Fruit fly (Drosophila melanogaster) whole organism, embryonic: ENCODE data around the gene Cyp4d1.

Source experiments
- CG10366 ChIP-seq: fragments of 200-800 bp; sonication (Bioruptor generic); IDR thresholded peaks from 2 replicates; pipeline ENCODE4 v1.3.6; 2022; ENCODE audit warnings: missing biosample characterization, missing genetic modification characterization
- CG10543 ChIP-seq: fragments of 200-800 bp; sonication (Bioruptor generic); optimal IDR thresholded peaks from 3 replicates; lab custom pipeline; 2017; ENCODE audit warnings: missing biosample characterization, mild to moderate bottlenecking, missing genetic modification characterization, moderate library complexity
- CG11398 ChIP-seq: fragments of 200-800 bp; sonication (Bioruptor generic); optimal IDR thresholded peaks from 2 replicates; lab custom pipeline; 2016; ENCODE audit warnings: missing biosample characterization, missing genetic modification characterization
- CG12769 ChIP-seq: fragments of 200-800 bp; sonication (Bioruptor generic); optimal IDR thresholded peaks from 2 replicates; lab custom pipeline; 2019; ENCODE audit warnings: missing biosample characterization, mild to moderate bottlenecking, missing genetic modification characterization, moderate library complexity
- CG13424 ChIP-seq: fragments of 200-800 bp; sonication (Bioruptor generic); optimal IDR thresholded peaks from 2 replicates; lab custom pipeline; 2019; ENCODE audit warnings: missing biosample characterization, mild to moderate bottlenecking, missing genetic modification characterization, moderate library complexity
- CG14014 ChIP-seq: fragments of 200-800 bp; sonication (Bioruptor generic); IDR thresholded peaks from 2 replicates; pipeline ENCODE4 v1.3.6; 2022; ENCODE audit warnings: missing biosample characterization, missing genetic modification characterization
- CG15011 ChIP-seq: fragments of 200-800 bp; sonication (Bioruptor generic); optimal IDR thresholded peaks from 3 replicates; lab custom pipeline; 2018; ENCODE audit warnings: missing biosample characterization, mild to moderate bottlenecking, missing genetic modification characterization
- CG1529 ChIP-seq: fragments of 200-800 bp; sonication (Bioruptor generic); optimal IDR thresholded peaks from 3 replicates; lab custom pipeline; 2018; ENCODE audit warnings: missing biosample characterization, missing genetic modification characterization
- CG15514 ChIP-seq: fragments of 200-800 bp; sonication (Bioruptor generic); optimal IDR thresholded peaks from 3 replicates; lab custom pipeline; 2017; ENCODE audit warnings: missing biosample characterization, missing genetic modification characterization, mild to moderate bottlenecking, moderate library complexity, missing genetic modification reagents
- CG17912 ChIP-seq: fragments of 200-800 bp; sonication (Bioruptor generic); optimal IDR thresholded peaks from 2 replicates; lab custom pipeline; 2018; ENCODE audit warnings: missing biosample characterization, mild to moderate bottlenecking, missing genetic modification characterization
- CG18599 ChIP-seq: fragments of 200-800 bp; sonication (Bioruptor generic); optimal IDR thresholded peaks from 3 replicates; lab custom pipeline; 2017; ENCODE audit warnings: missing biosample characterization, missing genetic modification characterization, mild to moderate bottlenecking, moderate library complexity, missing genetic modification reagents
- CG18764 ChIP-seq: fragments of 200-800 bp; sonication (Bioruptor generic); optimal IDR thresholded peaks from 3 replicates; lab custom pipeline; 2016; ENCODE audit warnings: missing biosample characterization, missing genetic modification characterization
- CG32532 ChIP-seq: fragments of 200-800 bp; sonication (Bioruptor generic); IDR thresholded peaks from 2 replicates; pipeline ENCODE4 v1.3.6; 2022; ENCODE audit warnings: missing biosample characterization, missing genetic modification characterization
- CG34376 ChIP-seq: fragments of 200-800 bp; sonication (Bioruptor generic); optimal IDR thresholded peaks from 2 replicates; lab custom pipeline; 2018; ENCODE audit warnings: missing biosample characterization, mild to moderate bottlenecking, missing genetic modification characterization
- CG4730 ChIP-seq: fragments of 200-800 bp; sonication (Bioruptor generic); IDR thresholded peaks from 2 replicates; pipeline ENCODE4 v1.3.6; 2022; ENCODE audit warnings: missing biosample characterization, missing genetic modification characterization
- CG6813 ChIP-seq: fragments of 200-800 bp; sonication (Bioruptor generic); optimal IDR thresholded peaks from 2 replicates; lab custom pipeline; 2017; ENCODE audit warnings: missing biosample characterization, missing genetic modification characterization, mild to moderate bottlenecking, moderate library complexity, missing genetic modification reagents
- CG9932 ChIP-seq: fragments of 200-800 bp; sonication (Bioruptor generic); IDR thresholded peaks from 2 replicates; pipeline ENCODE4 v1.3.6; 2022; ENCODE audit warnings: missing biosample characterization, missing genetic modification characterization
- Fer1 ChIP-seq: fragments of 200-800 bp; sonication (Bioruptor generic); optimal IDR thresholded peaks from 2 replicates; lab custom pipeline; 2017; ENCODE audit warnings: missing biosample characterization, mild to moderate bottlenecking, missing genetic modification characterization
- Fer3 ChIP-seq: fragments of 200-800 bp; sonication (Bioruptor generic); optimal IDR thresholded peaks from 2 replicates; lab custom pipeline; 2018; ENCODE audit warnings: missing biosample characterization, mild to moderate bottlenecking, missing genetic modification characterization, moderate library complexity
- Hand ChIP-seq: fragments of 200-800 bp; sonication (Bioruptor generic); optimal IDR thresholded peaks from 2 replicates; lab custom pipeline; 2017; ENCODE audit warnings: mild to moderate bottlenecking, missing biosample characterization, missing genetic modification reagents, missing genetic modification characterization
- Hey ChIP-seq: fragments of 200-800 bp; sonication (Bioruptor generic); optimal IDR thresholded peaks from 3 replicates; lab custom pipeline; 2018; ENCODE audit warnings: missing biosample characterization, mild to moderate bottlenecking, missing genetic modification characterization
- HmgZ ChIP-seq: fragments of 200-800 bp; sonication (Bioruptor generic); optimal IDR thresholded peaks from 2 replicates; lab custom pipeline; 2018; ENCODE audit warnings: missing biosample characterization, mild to moderate bottlenecking, missing genetic modification characterization
- Hmr ChIP-seq: fragments of 200-800 bp; sonication (Bioruptor generic); optimal IDR thresholded peaks from 3 replicates; lab custom pipeline; 2017; ENCODE audit warnings: mild to moderate bottlenecking, missing biosample characterization, missing genetic modification reagents, missing genetic modification characterization
- Lhr ChIP-seq: fragments of 200-800 bp; sonication (Bioruptor generic); optimal IDR thresholded peaks from 3 replicates; lab custom pipeline; 2017; ENCODE audit warnings: mild to moderate bottlenecking, missing biosample characterization, missing genetic modification reagents, missing genetic modification characterization
- Lim3 ChIP-seq: fragments of 200-800 bp; sonication (Bioruptor generic); IDR thresholded peaks from 2 replicates; pipeline ENCODE4 v1.3.6; 2022; ENCODE audit warnings: missing biosample characterization, missing genetic modification characterization
- MTF-1 ChIP-seq: fragments of 200-800 bp; sonication (Bioruptor generic); optimal IDR thresholded peaks from 2 replicates; lab custom pipeline; 2018; ENCODE audit warnings: missing biosample characterization, mild to moderate bottlenecking, missing genetic modification characterization, borderline replicate concordance
- Med ChIP-seq: fragments of 200-800 bp; sonication (Bioruptor generic); peaks from one replicate; lab custom pipeline; 2016; ENCODE audit warnings: missing biosample characterization, missing genetic modification characterization, mild to moderate bottlenecking, inconsistent platforms, moderate library complexity
- Myb ChIP-seq: fragments of 200-800 bp; sonication (Bioruptor generic); optimal IDR thresholded peaks from 2 replicates; lab custom pipeline; 2016; ENCODE audit warnings: missing biosample characterization, missing genetic modification characterization
- Rfx ChIP-seq: fragments of 200-800 bp; sonication (Bioruptor generic); IDR thresholded peaks from 2 replicates; pipeline ENCODE4 v1.3.6; 2022; ENCODE audit warnings: missing biosample characterization, missing genetic modification characterization
- abd-A ChIP-seq: fragments of 200-800 bp; sonication (Bioruptor generic); optimal IDR thresholded peaks from 3 replicates; lab custom pipeline; 2019; ENCODE audit warnings: missing biosample characterization, mild to moderate bottlenecking, missing genetic modification characterization, moderate library complexity
- cg ChIP-seq: fragments of 200-800 bp; sonication (Bioruptor generic); optimal IDR thresholded peaks from 3 replicates; lab custom pipeline; 2019; ENCODE audit warnings: missing biosample characterization, mild to moderate bottlenecking, missing genetic modification characterization, moderate library complexity
- exex ChIP-seq: fragments of 200-800 bp; sonication (Bioruptor generic); optimal IDR thresholded peaks from 4 replicates; lab custom pipeline; 2018; ENCODE audit warnings: missing biosample characterization, mild to moderate bottlenecking, missing genetic modification characterization, moderate library complexity
- fru ChIP-seq: fragments of >200 bp; optimal IDR thresholded peaks from 2 replicates; lab custom pipeline; 2017
- ftz-f1 ChIP-seq: fragments of 200-800 bp; sonication (Bioruptor generic); optimal IDR thresholded peaks from 2 replicates; lab custom pipeline; 2016; ENCODE audit warnings: missing biosample characterization, missing genetic modification characterization
- gce ChIP-seq: fragments of 200-800 bp; sonication (Bioruptor generic); IDR thresholded peaks from 3 replicates; pipeline ENCODE4 v1.3.6; 2022; ENCODE audit warnings: missing biosample characterization, missing genetic modification characterization
- pan ChIP-seq, 4 experiments: fragments of >200 bp in 3 of 4; fragments of 200-800 bp in 1 of 4; sonication (Bioruptor generic) in 1 of 4; optimal IDR thresholded peaks in 3 of 4; IDR thresholded peaks in 1 of 4; 2 replicates each; pipeline versions ENCODE4 v1.3.6 to Lab custom; 2017 to 2022; ENCODE audit warnings: missing biosample characterization in 2 of 4, missing genetic modification characterization in 2 of 4, mixed read lengths in 1 of 4
- pnt ChIP-seq: fragments of 200-800 bp; sonication (Bioruptor generic); optimal IDR thresholded peaks from 3 replicates; lab custom pipeline; 2016; ENCODE audit warnings: missing biosample characterization, missing genetic modification characterization
- prd ChIP-seq, 3 experiments: fragments of >200 bp in 2 of 3; fragments of 200-800 bp in 1 of 3; sonication (Bioruptor generic) in 1 of 3; optimal IDR thresholded peaks in 2 of 3; IDR thresholded peaks in 1 of 3; 2 replicates in 2 of 3; 3 replicates in 1 of 3; pipeline versions ENCODE4 v1.3.6 to Lab custom; 2017 to 2022; ENCODE audit warnings: missing biosample characterization in 1 of 3, missing genetic modification characterization in 1 of 3
- salm ChIP-seq: fragments of 200-800 bp; sonication (Bioruptor generic); optimal IDR thresholded peaks from 2 replicates; lab custom pipeline; 2018; ENCODE audit warnings: missing biosample characterization, mild to moderate bottlenecking, missing genetic modification characterization
- sc ChIP-seq, 3 experiments: fragments of >200 bp in 2 of 3; fragments of 200-800 bp in 1 of 3; sonication (Bioruptor generic) in 1 of 3; optimal IDR thresholded peaks; 2 replicates in 2 of 3; 3 replicates in 1 of 3; lab custom pipeline; 2017; ENCODE audit warnings: mild to moderate bottlenecking in 1 of 3, missing biosample characterization in 1 of 3, missing genetic modification characterization in 1 of 3, missing genetic modification reagents in 1 of 3
- sd ChIP-seq: fragments of 200-800 bp; sonication (Bioruptor generic); optimal IDR thresholded peaks from 3 replicates; lab custom pipeline; 2018; ENCODE audit warnings: missing biosample characterization, mild to moderate bottlenecking, missing genetic modification characterization, moderate library complexity
- sens-2 ChIP-seq: fragments of 200-800 bp; sonication (Bioruptor generic); IDR thresholded peaks from 2 replicates; pipeline ENCODE4 v1.3.6; 2022; ENCODE audit warnings: missing biosample characterization, missing genetic modification characterization
- sqz ChIP-seq: fragments of 200-800 bp; sonication (Bioruptor generic); optimal IDR thresholded peaks from 3 replicates; lab custom pipeline; 2018; ENCODE audit warnings: missing biosample characterization, mild to moderate bottlenecking, missing genetic modification characterization
- sug ChIP-seq: fragments of 200-800 bp; optimal IDR thresholded peaks from 2 replicates; lab custom pipeline; 2019; ENCODE audit warnings: missing biosample characterization, mild to moderate bottlenecking, missing genetic modification characterization, moderate library complexity
- trh ChIP-seq: fragments of 200-800 bp; sonication (Bioruptor generic); optimal IDR thresholded peaks from 2 replicates; lab custom pipeline; 2016; ENCODE audit warnings: missing biosample characterization, missing genetic modification characterization
- vnd ChIP-seq: fragments of 200-800 bp; sonication (Bioruptor generic); IDR thresholded peaks from 3 replicates; pipeline ENCODE4 v1.3.6; 2022; ENCODE audit warnings: missing biosample characterization, missing genetic modification characterization; ENCODE audit not compliant: partially characterized antibody

The Cyp4d1 gene

DNA sequence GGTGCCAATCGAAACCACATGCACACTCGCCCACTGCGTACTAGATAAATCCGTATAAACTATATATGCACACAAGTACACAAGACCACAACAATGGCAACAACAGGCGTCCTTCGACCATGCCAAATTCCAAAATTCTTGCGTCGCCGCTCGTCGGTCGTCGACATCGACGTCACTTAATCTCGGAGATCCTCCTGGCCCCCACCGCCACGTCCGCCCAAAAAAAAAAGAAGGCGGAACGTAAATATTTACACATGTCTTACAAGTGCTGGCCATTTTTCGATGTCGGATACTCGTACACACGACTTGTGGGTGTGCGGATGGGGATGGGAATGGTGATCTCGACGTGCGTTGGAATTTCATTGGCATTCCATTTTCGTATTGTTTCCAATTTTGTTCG lies 1.4 kb upstream of the Cyp4d1 start:
- TF ChIP-seq CG10543 (peak; percentile 41), fru (lab: Kevin White, UChicago) (no peak), CG12769 (tag; lab: Kevin White, UChicago) (peak; percentile 45), cg (GFP tag; lab: Kevin White, UChicago) (no peak), CG18599 (GFP tag; lab: Kevin White, UChicago) (no peak), sd (tag; lab: Kevin White, UChicago) (peak; percentile 98), sc (optimal IDR thresholded peaks at IDR 0.05; lab: Kevin White, UChicago) (no peak), sc (GFP tag; optimal IDR thresholded peaks at IDR 0.05; lab: Kevin White, UChicago) (no peak), ftz-f1 (GFP tag; lab: Kevin White, UChicago) (peak; percentile 22), trh (no peak), pnt (GFP tag; lab: Kevin White, UChicago) (no peak), CG4730 (GFP tag; lab: Robert Waterston, UW) (no peak)

DNA sequence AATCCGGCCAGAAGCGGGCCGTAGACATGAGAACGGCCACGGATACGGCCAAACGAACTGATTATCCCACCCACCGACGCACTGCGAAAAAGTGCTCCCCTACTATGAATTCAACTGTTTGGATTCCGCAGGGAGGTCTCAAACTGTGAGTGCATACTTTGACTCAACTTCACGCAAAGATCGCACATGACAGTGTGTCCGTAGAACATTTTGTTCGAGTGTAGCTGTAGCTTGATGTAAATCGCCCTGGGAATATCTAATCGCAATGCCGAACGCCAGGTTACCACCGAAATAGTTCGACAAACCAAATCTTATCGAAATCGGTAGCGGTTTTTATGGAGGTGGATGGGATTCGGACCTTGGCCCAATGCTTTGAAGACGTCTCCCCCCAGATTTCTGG lies 960 bp downstream of the Cyp4d1 start:
- TF ChIP-seq Fer1 (GFP tag; lab: Kevin White, UChicago): peak; percentile 52
- TF ChIP-seq CG34376 (GFP tag; lab: Kevin White, UChicago): peak; percentile 63
- TF ChIP-seq Fer3: peak; percentile 23
- peak; percentile 37; the same call in 1 of the 2 replicates for TF ChIP-seq CG9932 (GFP tag; lab: Robert Waterston, UW)
- TF ChIP-seq sug: peak; percentile 82
- no peak for TF ChIP-seq sens-2
- no peak for TF ChIP-seq prd (optimal IDR thresholded peaks at IDR 0.05; lab: Kevin White, UChicago)
- 0 out of 3 replicates have a peak, but pooled peaks have one; percentile 7 for TF ChIP-seq prd (GFP tag; IDR thresholded peaks at IDR 0.05; lab: Robert Waterston, UW)
- no peak for TF ChIP-seq CG11398 (GFP tag; lab: Kevin White, UChicago)
- peak; percentile 30 for TF ChIP-seq CG15514 (GFP tag; lab: Kevin White, UChicago)
- TF ChIP-seq CG10543: peak; percentile 48
- TF ChIP-seq Hmr (GFP tag; lab: Kevin White, UChicago): peak; percentile 44
- TF ChIP-seq CG1529: no peak
- peak; percentile 37; the same call in 1 of the 2 replicates for TF ChIP-seq CG32532 (GFP tag; lab: Robert Waterston, UW)
- no peak for TF ChIP-seq Lhr (GFP tag; lab: Kevin White, UChicago)
- TF ChIP-seq Lim3 (GFP tag; lab: Robert Waterston, UW): no peak
- TF ChIP-seq salm (tag; lab: Kevin White, UChicago): no peak
- TF ChIP-seq CG18764 (GFP tag; lab: Kevin White, UChicago): no peak
- no peak for TF ChIP-seq CG15011 (GFP tag; lab: Kevin White, UChicago)
- TF ChIP-seq sc (optimal IDR thresholded peaks at IDR 0.05; lab: Kevin White, UChicago): no peak
- no peak for TF ChIP-seq sc (GFP tag; optimal IDR thresholded peaks at IDR 0.05; lab: Kevin White, UChicago)
- peak; percentile 68 for TF ChIP-seq Rfx
- no peak for TF ChIP-seq Myb (GFP tag; lab: Kevin White, UChicago)
- TF ChIP-seq CG13424 (tag; lab: Kevin White, UChicago): peak; percentile 20
- TF ChIP-seq CG14014 (GFP tag; lab: Robert Waterston, UW): peak; percentile 30; the same call in 1 of the 2 replicates
- TF ChIP-seq MTF-1 (GFP tag; lab: Kevin White, UChicago): no peak
- TF ChIP-seq CG10366: no peak
- TF ChIP-seq pan (optimal IDR thresholded peaks at IDR 0.05; lab: Kevin White, UChicago): no peak
- peak in 1 of 2 experiments; percentile 31 for TF ChIP-seq pan (GFP tag; optimal IDR thresholded peaks at IDR 0.05 in 1 of 2, IDR thresholded peaks at IDR 0.05 in 1 of 2)
- TF ChIP-seq CG17912: no peak
- no peak for TF ChIP-seq sqz (GFP tag; lab: Kevin White, UChicago)
- TF ChIP-seq Hey (tag; lab: Kevin White, UChicago): peak; percentile 82
- peak; percentile 70 for TF ChIP-seq exex
- peak; percentile 72 for TF ChIP-seq Med (GFP tag; lab: Kevin White, UChicago)
- peak; percentile 9 for TF ChIP-seq CG6813 (GFP tag; lab: Kevin White, UChicago)
- TF ChIP-seq CG12769 (tag; lab: Kevin White, UChicago): peak; percentile 66
- TF ChIP-seq vnd (GFP tag; lab: Robert Waterston, UW): no peak
- no peak for TF ChIP-seq gce (GFP tag; lab: Robert Waterston, UW)
- no peak for TF ChIP-seq abd-A (tag; lab: Kevin White, UChicago)
- TF ChIP-seq Hand (GFP tag; lab: Kevin White, UChicago): peak; percentile 30
- peak; percentile 66 for TF ChIP-seq HmgZ (tag; lab: Kevin White, UChicago)
